Worm (Caenorhabditis elegans): ENCODE results near the gene F28F8.7.

DNA sequence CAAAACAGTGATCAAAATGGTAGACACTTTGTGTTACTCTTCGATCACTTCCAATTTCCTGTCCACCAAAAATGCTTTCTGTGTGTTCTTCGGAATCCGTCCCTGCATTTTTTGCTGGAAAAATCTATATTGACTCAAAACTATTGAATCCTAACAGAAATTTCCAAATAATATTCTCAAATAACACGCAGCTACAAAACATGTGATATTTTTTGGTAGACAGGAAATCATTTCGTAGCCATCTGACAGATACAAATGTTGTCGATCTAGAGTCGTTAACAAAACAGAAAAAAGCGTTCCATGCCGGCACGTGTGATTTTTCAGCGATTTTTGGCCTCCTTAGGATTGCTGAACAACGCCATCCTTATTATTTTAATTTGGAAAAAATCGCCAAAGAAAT, 22.5 kb upstream of the F28F8.7 start, which contains the start of gene str-263:
- TF ChIP-seq W03F9.2 (tag; optimal IDR thresholded peaks at IDR 0.05) (no peak), dao-5 (tag; optimal IDR thresholded peaks at IDR 0.05) (no peak)
